Fruit fly (Drosophila melanogaster): Measurements from ENCODE around the gene CG34301.

- no peak for TF ChIP-seq Hr78 (GFP tag; optimal IDR thresholded peaks at IDR 0.05)
- TF ChIP-seq Hnf4 (GFP tag; optimal IDR thresholded peaks at IDR 0.05): no peak
These were observed 46.6 kb upstream of the CG34301 start, which contains the start of gene CG8159 for dm6 chr3R:8726632-8727031.

All from whole organism, wandering third instar larva.